Worm (Caenorhabditis elegans) whole organism, L3 larva: Measurements from ENCODE around the gene str-56.
A peak's percentile ranks its signal among the peaks of the same experiment; 100 is the strongest.

Experiments
- R02D3.7 ChIP-seq: fragments of 150-350 bp; optimal IDR thresholded peaks from 2 replicates; lab custom pipeline; 2014; ENCODE audit warnings: missing biosample characterization, missing genetic modification characterization
- ZK546.5 ChIP-seq: sonication (generic microtip); optimal IDR thresholded peaks from 2 replicates; lab custom pipeline; 2017; ENCODE audit warnings: missing biosample characterization, missing genetic modification characterization
- aly-2 ChIP-seq: fragments of 150-350 bp; optimal IDR thresholded peaks from 2 replicates; lab custom pipeline; 2014; ENCODE audit warnings: missing biosample characterization, missing genetic modification characterization
- ama-1 ChIP-seq: fragments of 150-350 bp; optimal IDR thresholded peaks from 2 replicates; lab custom pipeline; 2018
- ceh-16 ChIP-seq: sonication (generic microtip); optimal IDR thresholded peaks from 2 replicates; lab custom pipeline; 2017; ENCODE audit warnings: missing biosample characterization, missing genetic modification characterization
- ceh-28 ChIP-seq: fragments of 150-350 bp; optimal IDR thresholded peaks from 2 replicates; lab custom pipeline; 2014; ENCODE audit warnings: missing biosample characterization, missing genetic modification reagents, missing genetic modification characterization
- ceh-9 ChIP-seq: sonication (generic microtip); optimal IDR thresholded peaks from 2 replicates; lab custom pipeline; 2018; ENCODE audit warnings: missing biosample characterization, missing genetic modification characterization
- daf-12 ChIP-seq: fragments of 150-350 bp; optimal IDR thresholded peaks from 2 replicates; lab custom pipeline; 2014; ENCODE audit warnings: missing biosample characterization, missing genetic modification reagents, missing genetic modification characterization
- egl-27 ChIP-seq: sonication (generic microtip); optimal IDR thresholded peaks from 4 replicates; lab custom pipeline; 2017; ENCODE audit warnings: missing biosample characterization, missing genetic modification reagents, missing genetic modification characterization
- elt-1 ChIP-seq: fragments of 150-350 bp; optimal IDR thresholded peaks from 2 replicates; lab custom pipeline; 2014; ENCODE audit warnings: missing biosample characterization, missing genetic modification characterization
- elt-2 ChIP-seq: sonication (generic microtip); optimal IDR thresholded peaks from 2 replicates; lab custom pipeline; 2016; ENCODE audit warnings: missing genetic modification reagents, mild to moderate bottlenecking, missing genetic modification characterization, missing compliant biosample characterization
- eor-1 ChIP-seq, 2 experiments: fragments of 150-350 bp; optimal IDR thresholded peaks; 2 replicates each; lab custom pipeline; 2014 to 2018; ENCODE audit warnings: missing biosample characterization in 2 of 2, missing genetic modification characterization in 2 of 2
- fkh-10 ChIP-seq: sonication (generic microtip); optimal IDR thresholded peaks from 2 replicates; lab custom pipeline; 2017; ENCODE audit warnings: missing biosample characterization, missing genetic modification reagents, missing genetic modification characterization
- fkh-2 ChIP-seq: fragments of 150-350 bp; optimal IDR thresholded peaks from 2 replicates; lab custom pipeline; 2014; ENCODE audit warnings: missing biosample characterization, missing genetic modification reagents, missing genetic modification characterization
- fos-1 ChIP-seq: fragments of 150-350 bp; optimal IDR thresholded peaks from 2 replicates; lab custom pipeline; 2014; ENCODE audit warnings: missing biosample characterization, missing genetic modification characterization
- hmg-11 ChIP-seq: sonication (generic microtip); optimal IDR thresholded peaks from 2 replicates; lab custom pipeline; 2016; ENCODE audit warnings: missing genetic modification characterization, missing compliant biosample characterization
- jun-1 ChIP-seq: fragments of 150-350 bp; optimal IDR thresholded peaks from 2 replicates; lab custom pipeline; 2014; ENCODE audit warnings: missing biosample characterization, missing genetic modification reagents, missing genetic modification characterization
- lin-15B ChIP-seq: fragments of 150-350 bp; optimal IDR thresholded peaks from 2 replicates; lab custom pipeline; 2014; ENCODE audit warnings: missing biosample characterization, missing genetic modification characterization
- lin-39 ChIP-seq: fragments of 150-350 bp; optimal IDR thresholded peaks from 2 replicates; lab custom pipeline; 2018; ENCODE audit warnings: missing biosample characterization, missing genetic modification reagents, missing genetic modification characterization
- lsy-12 ChIP-seq: sonication (generic microtip); optimal IDR thresholded peaks from 2 replicates; lab custom pipeline; 2016; ENCODE audit warnings: mild to moderate bottlenecking, missing genetic modification characterization, missing compliant biosample characterization
- mdl-1 ChIP-seq: fragments of 150-350 bp; optimal IDR thresholded peaks from 2 replicates; lab custom pipeline; 2014; ENCODE audit warnings: missing biosample characterization, missing genetic modification characterization
- nfya-1 ChIP-seq: sonication (generic microtip); optimal IDR thresholded peaks from 2 replicates; lab custom pipeline; 2017; ENCODE audit warnings: missing genetic modification characterization, mild to moderate bottlenecking, missing compliant biosample characterization, antibody characterized with exemption, moderate library complexity; ENCODE audit not compliant: insufficient read depth
- nhr-11 ChIP-seq: fragments of 150-350 bp; optimal IDR thresholded peaks from 2 replicates; lab custom pipeline; 2014; ENCODE audit warnings: missing biosample characterization, missing genetic modification characterization
- nhr-12 ChIP-seq: fragments of 150-350 bp; optimal IDR thresholded peaks from 2 replicates; lab custom pipeline; 2014; ENCODE audit warnings: missing biosample characterization, missing genetic modification characterization
- nhr-23 ChIP-seq: fragments of 150-350 bp; optimal IDR thresholded peaks from 2 replicates; lab custom pipeline; 2014; ENCODE audit warnings: missing biosample characterization, missing genetic modification reagents, missing genetic modification characterization
- nhr-237 ChIP-seq: fragments of 150-350 bp; optimal IDR thresholded peaks from 2 replicates; lab custom pipeline; 2014; ENCODE audit warnings: missing biosample characterization, missing genetic modification characterization
- nhr-43 ChIP-seq: sonication (generic microtip); optimal IDR thresholded peaks from 2 replicates; lab custom pipeline; 2016; ENCODE audit warnings: mild to moderate bottlenecking, missing genetic modification characterization, missing compliant biosample characterization; ENCODE audit not compliant: poor library complexity, severe bottlenecking
- nhr-76 ChIP-seq: fragments of 150-350 bp; sonication (generic microtip); optimal IDR thresholded peaks from 5 replicates; lab custom pipeline; 2014; ENCODE audit warnings: missing biosample characterization, missing genetic modification characterization
- nhr-77 ChIP-seq: fragments of 150-350 bp; optimal IDR thresholded peaks from 2 replicates; lab custom pipeline; 2014; ENCODE audit warnings: missing biosample characterization, missing genetic modification characterization
- pha-4 ChIP-seq: fragments of 150-350 bp; optimal IDR thresholded peaks from 2 replicates; lab custom pipeline; 2014; ENCODE audit warnings: missing biosample characterization, missing genetic modification reagents, missing genetic modification characterization
- pqm-1 ChIP-seq: fragments of 150-350 bp; optimal IDR thresholded peaks from 2 replicates; lab custom pipeline; 2017; ENCODE audit warnings: missing biosample characterization, missing genetic modification characterization, inconsistent platforms
- sea-2 ChIP-seq: fragments of 150-350 bp; sonication (generic microtip); optimal IDR thresholded peaks from 4 replicates; lab custom pipeline; 2014; ENCODE audit warnings: missing biosample characterization, missing genetic modification reagents, missing genetic modification characterization
- skn-1 ChIP-seq: fragments of 150-350 bp; optimal IDR thresholded peaks from 2 replicates; lab custom pipeline; 2014; ENCODE audit warnings: missing biosample characterization, missing genetic modification characterization
- snpc-4 ChIP-seq: fragments of 150-350 bp; optimal IDR thresholded peaks from 2 replicates; lab custom pipeline; 2014; ENCODE audit warnings: missing biosample characterization, missing genetic modification characterization
- tbx-2 ChIP-seq: sonication (generic microtip); optimal IDR thresholded peaks from 2 replicates; lab custom pipeline; 2016; ENCODE audit warnings: mild to moderate bottlenecking, missing genetic modification characterization, missing compliant biosample characterization
- unc-39 ChIP-seq: sonication (generic microtip); optimal IDR thresholded peaks from 4 replicates; lab custom pipeline; 2017; ENCODE audit warnings: missing biosample characterization, missing genetic modification characterization
- zag-1 ChIP-seq: fragments of 150-350 bp; optimal IDR thresholded peaks from 2 replicates; lab custom pipeline; 2014; ENCODE audit warnings: missing biosample characterization, missing genetic modification characterization
- ztf-11 ChIP-seq: fragments of 150-350 bp; optimal IDR thresholded peaks from 2 replicates; lab custom pipeline; 2014; ENCODE audit warnings: missing biosample characterization, missing genetic modification characterization
- ztf-4 ChIP-seq: fragments of 150-350 bp; optimal IDR thresholded peaks from 2 replicates; lab custom pipeline; 2014; ENCODE audit warnings: missing biosample characterization, missing genetic modification characterization

str-56 gene

ce11 chrV:15890115-15890514 is 17.7 kb downstream of the str-56 start:
- TF ChIP-seq aly-2 (tag; lab: Kevin White, UChicago) (no peak), fkh-10 (GFP tag; lab: Kevin White, UChicago) (no peak), nhr-43 (tag; lab: Kevin White, UChicago) (no peak), elt-2 (tag; lab: Kevin White, UChicago) (peak; percentile 72), ama-1 (lab: Kevin White, UChicago) (no peak), snpc-4 (tag; lab: Kevin White, UChicago) (no peak), daf-12 (no peak), pqm-1 (tag; lab: Kevin White, UChicago) (peak; percentile 57), mdl-1 (tag; lab: Kevin White, UChicago) (no peak), pha-4 (tag; lab: Kevin White, UChicago) (peak; percentile 51)

- no peak for TF ChIP-seq elt-1
- TF ChIP-seq lin-39, result no peak
- no peak for TF ChIP-seq daf-12
- TF ChIP-seq aly-2 (tag; lab: Kevin White, UChicago), result no peak
- no peak for TF ChIP-seq ztf-11
- no peak for TF ChIP-seq lsy-12 (tag; lab: Kevin White, UChicago)
- peak; percentile 77 for TF ChIP-seq pha-4 (tag; lab: Kevin White, UChicago)
- TF ChIP-seq nfya-1 (tag; lab: Kevin White, UChicago), result no peak
- no peak for TF ChIP-seq tbx-2 (tag; lab: Kevin White, UChicago)
- TF ChIP-seq egl-27 (tag; lab: Kevin White, UChicago), result no peak
- TF ChIP-seq nhr-76 (tag; lab: Kevin White, UChicago), result no peak
- TF ChIP-seq eor-1 (tag; optimal IDR thresholded peaks at IDR 0.05; lab: Kevin White, UChicago), result no peak
- peak; percentile 73 for TF ChIP-seq pqm-1 (tag; lab: Kevin White, UChicago)
- peak; percentile 68 for TF ChIP-seq elt-2 (tag; lab: Kevin White, UChicago)
- TF ChIP-seq R02D3.7 (tag; lab: Kevin White, UChicago), result no peak
- no peak for TF ChIP-seq sea-2 (GFP tag; lab: Kevin White, UChicago)
- no peak for TF ChIP-seq hmg-11 (tag; lab: Kevin White, UChicago)
- TF ChIP-seq nhr-12 (tag; lab: Kevin White, UChicago), result no peak
- TF ChIP-seq fkh-2 (tag; lab: Kevin White, UChicago), result no peak
- TF ChIP-seq lin-15B (tag; lab: Kevin White, UChicago), result no peak
- TF ChIP-seq ceh-9 (tag; lab: Kevin White, UChicago), result no peak
- TF ChIP-seq unc-39 (tag; lab: Kevin White, UChicago), result no peak
- TF ChIP-seq nhr-23, result no peak
- TF ChIP-seq nhr-11 (tag; lab: Kevin White, UChicago), result no peak
- TF ChIP-seq mdl-1 (tag; lab: Kevin White, UChicago), result no peak
- TF ChIP-seq skn-1 (tag; lab: Kevin White, UChicago), result no peak
- TF ChIP-seq ceh-28, result no peak
Observed at ce11 chrV:15891279-15891678, 18.9 kb downstream of the str-56 start.

ce11 chrV:15891761-15892160 is 19.4 kb downstream of the str-56 start, which contains the start of gene T06C12.12:
Gene T06C12.12 (plus strand): TSS chrV:15892061.
- TF ChIP-seq egl-27 (tag; lab: Kevin White, UChicago) (no peak), jun-1 (tag; lab: Kevin White, UChicago) (no peak), fkh-2 (tag; lab: Kevin White, UChicago) (no peak), sea-2 (GFP tag; lab: Kevin White, UChicago) (no peak), pqm-1 (tag; lab: Kevin White, UChicago) (no peak), hmg-11 (tag; lab: Kevin White, UChicago) (no peak), unc-39 (tag; lab: Kevin White, UChicago) (no peak), zag-1 (tag; lab: Kevin White, UChicago) (no peak), ceh-16 (tag; lab: Kevin White, UChicago) (no peak), snpc-4 (tag; lab: Kevin White, UChicago) (no peak), nhr-77 (no peak), ztf-4 (tag; lab: Kevin White, UChicago) (no peak), fos-1 (no peak), lsy-12 (tag; lab: Kevin White, UChicago) (no peak), ZK546.5 (tag; lab: Kevin White, UChicago) (no peak), pha-4 (tag; lab: Kevin White, UChicago) (no peak), nhr-237 (tag; lab: Kevin White, UChicago) (no peak), lin-15B (tag; lab: Kevin White, UChicago) (no peak), R02D3.7 (tag; lab: Kevin White, UChicago) (no peak)
